Worm (Caenorhabditis elegans): ENCODE data around the gene spin-1.

ce11 chrV:12162906-12163305 is 48.1 kb downstream of the spin-1 start, which contains the start of gene srj-4:
- no peak for TF ChIP-seq fkh-10 (GFP tag; optimal IDR thresholded peaks at IDR 0.05)
- TF ChIP-seq unc-62 (GFP tag; optimal IDR thresholded peaks at IDR 0.05), result no peak
- TF ChIP-seq xbp-1 (tag; optimal IDR thresholded peaks at IDR 0.05), result no peak
- TF ChIP-seq zag-1 (tag; optimal IDR thresholded peaks at IDR 0.05), result no peak
- TF ChIP-seq nhr-71 (tag; optimal IDR thresholded peaks at IDR 0.05), result no peak
- no peak for TF ChIP-seq sox-4 (tag; optimal IDR thresholded peaks at IDR 0.05)
- TF ChIP-seq nhr-28 (tag; optimal IDR thresholded peaks at IDR 0.05), result no peak
- TF ChIP-seq nhr-76 (tag; optimal IDR thresholded peaks at IDR 0.05), result no peak
- TF ChIP-seq aly-2 (tag; optimal IDR thresholded peaks at IDR 0.05), result no peak
